Worm (Caenorhabditis elegans) whole organism, L4 larva: ENCODE data around the gene flp-27.

Experiments
- dmd-8 ChIP-seq: fragments of 200-800 bp; sonication (Bioruptor generic); IDR thresholded peaks from 2 replicates; pipeline ENCODE4 v1.3.6; 2022; ENCODE audit warnings: missing genetic modification characterization, missing compliant biosample characterization
- fos-1 ChIP-seq: fragments of 150-350 bp; optimal IDR thresholded peaks from 2 replicates; lab custom pipeline; 2014; ENCODE audit warnings: missing biosample characterization, missing genetic modification characterization
- jun-1 ChIP-seq: fragments of 150-350 bp; optimal IDR thresholded peaks from 2 replicates; lab custom pipeline; 2014; ENCODE audit warnings: missing biosample characterization, missing genetic modification reagents, missing genetic modification characterization
- nhr-237 ChIP-seq: sonication (generic microtip); optimal IDR thresholded peaks from 2 replicates; lab custom pipeline; 2017; ENCODE audit warnings: missing biosample characterization, missing genetic modification characterization

ce11 chrII:5702611-5703192 is 21.9 kb downstream of the flp-27 start:
- TF ChIP-seq dmd-8 (GFP tag; lab: Robert Waterston, UW) (no peak), fos-1 (tag; lab: Kevin White, UChicago) (no peak), nhr-237 (no peak), jun-1 (tag; lab: Kevin White, UChicago) (no peak)
